Fruit fly (Drosophila melanogaster) whole organism, prepupa: ENCODE results near the gene Dpy-30L2.

Source experiments
- Blimp-1 ChIP-seq: fragments of 200-800 bp; sonication (Bioruptor generic); optimal IDR thresholded peaks from 3 replicates; lab custom pipeline; 2017; ENCODE audit warnings: missing biosample characterization, missing genetic modification characterization, mild to moderate bottlenecking, moderate library complexity, missing genetic modification reagents
- CG10631 ChIP-seq: fragments of 200-800 bp; sonication (Bioruptor generic); optimal IDR thresholded peaks from 2 replicates; lab custom pipeline; 2016; ENCODE audit warnings: missing biosample characterization, missing genetic modification characterization
- CG10669 ChIP-seq: fragments of 200-800 bp; sonication (Bioruptor generic); optimal IDR thresholded peaks from 3 replicates; lab custom pipeline; 2018; ENCODE audit warnings: missing biosample characterization, mild to moderate bottlenecking, missing genetic modification characterization, moderate library complexity
- CG11294 ChIP-seq: fragments of 200-800 bp; sonication (Bioruptor generic); IDR thresholded peaks from 2 replicates; pipeline ENCODE4 v1.3.6; 2022; ENCODE audit warnings: missing biosample characterization, missing genetic modification characterization
- CG11762 ChIP-seq: fragments of 200-800 bp; sonication (Bioruptor generic); optimal IDR thresholded peaks from 3 replicates; lab custom pipeline; 2016; ENCODE audit warnings: missing biosample characterization, missing genetic modification characterization; ENCODE audit not compliant: insufficient read depth
- CG3032 ChIP-seq: fragments of 200-800 bp; optimal IDR thresholded peaks from 2 replicates; lab custom pipeline; 2019; ENCODE audit warnings: missing biosample characterization, mild to moderate bottlenecking, missing genetic modification characterization, moderate library complexity
- CG31627 ChIP-seq: fragments of 200-800 bp; sonication (Bioruptor generic); optimal IDR thresholded peaks from 3 replicates; lab custom pipeline; 2016; ENCODE audit warnings: missing biosample characterization, missing genetic modification characterization
- CG32006 ChIP-seq: fragments of 200-800 bp; sonication (Bioruptor generic); optimal IDR thresholded peaks from 3 replicates; lab custom pipeline; 2017; ENCODE audit warnings: missing biosample characterization, mild to moderate bottlenecking, missing genetic modification characterization
- CG34406 ChIP-seq: fragments of 200-800 bp; sonication (Bioruptor generic); optimal IDR thresholded peaks from 3 replicates; lab custom pipeline; 2016; ENCODE audit warnings: missing biosample characterization, missing genetic modification characterization
- CG3919 ChIP-seq: fragments of 200-800 bp; sonication (Bioruptor generic); optimal IDR thresholded peaks from 3 replicates; lab custom pipeline; 2016; ENCODE audit warnings: missing biosample characterization, missing genetic modification characterization
- CG4318 ChIP-seq: fragments of 200-800 bp; sonication (Bioruptor generic); optimal IDR thresholded peaks from 3 replicates; lab custom pipeline; 2017; ENCODE audit warnings: missing biosample characterization, mild to moderate bottlenecking, missing genetic modification characterization
- CG6163 ChIP-seq: fragments of 200-800 bp; sonication (Bioruptor generic); IDR thresholded peaks from 3 replicates; pipeline ENCODE4 v1.3.6; 2022; ENCODE audit warnings: missing biosample characterization, missing genetic modification characterization
- CG6276 ChIP-seq: fragments of 200-800 bp; sonication (Bioruptor generic); optimal IDR thresholded peaks from 2 replicates; lab custom pipeline; 2017; ENCODE audit warnings: missing biosample characterization, mild to moderate bottlenecking, missing genetic modification characterization
- CG6792 ChIP-seq: fragments of 200-800 bp; sonication (Bioruptor generic); optimal IDR thresholded peaks from 3 replicates; lab custom pipeline; 2016; ENCODE audit warnings: missing biosample characterization, missing genetic modification characterization
- CG6808 ChIP-seq: fragments of 200-800 bp; sonication (Bioruptor generic); optimal IDR thresholded peaks from 3 replicates; lab custom pipeline; 2017; ENCODE audit warnings: missing biosample characterization, missing genetic modification characterization, mild to moderate bottlenecking, moderate library complexity, missing genetic modification reagents
- CG6854 ChIP-seq: fragments of 200-800 bp; sonication (Bioruptor generic); optimal IDR thresholded peaks from 2 replicates; lab custom pipeline; 2017; ENCODE audit warnings: missing biosample characterization, mild to moderate bottlenecking, missing genetic modification characterization
- CG7368 ChIP-seq: fragments of 200-800 bp; sonication (Bioruptor generic); optimal IDR thresholded peaks from 3 replicates; lab custom pipeline; 2016; ENCODE audit warnings: missing biosample characterization, missing genetic modification characterization
- CG8119 ChIP-seq: fragments of 200-800 bp; sonication (Bioruptor generic); IDR thresholded peaks from 3 replicates; pipeline ENCODE4 v1.3.6; 2022; ENCODE audit warnings: missing biosample characterization, missing genetic modification characterization
- CG9139 ChIP-seq: fragments of 200-800 bp; sonication (Bioruptor generic); optimal IDR thresholded peaks from 3 replicates; lab custom pipeline; 2017; ENCODE audit warnings: missing biosample characterization, mild to moderate bottlenecking, missing genetic modification characterization
- Eip78C ChIP-seq: fragments of 200-800 bp; sonication (Bioruptor generic); peaks from one replicate; lab custom pipeline; 2016; ENCODE audit warnings: missing biosample characterization, missing genetic modification characterization
- Ets21C ChIP-seq: fragments of 200-800 bp; sonication (Bioruptor generic); optimal IDR thresholded peaks from 3 replicates; lab custom pipeline; 2016; ENCODE audit warnings: missing biosample characterization, missing genetic modification characterization
- Ets96B ChIP-seq: fragments of 200-800 bp; optimal IDR thresholded peaks from 2 replicates; lab custom pipeline; 2019; ENCODE audit warnings: missing biosample characterization, mild to moderate bottlenecking, missing genetic modification characterization, moderate library complexity
- Gug ChIP-seq: fragments of 200-800 bp; sonication (Bioruptor generic); IDR thresholded peaks from 2 replicates; pipeline ENCODE4 v1.3.6; 2022; ENCODE audit warnings: missing biosample characterization, missing genetic modification characterization
- Hr38 ChIP-seq: sonication (Bioruptor generic); optimal IDR thresholded peaks from 2 replicates; lab custom pipeline; 2016; ENCODE audit warnings: missing biosample characterization, missing genetic modification characterization
- Hr39 ChIP-seq: fragments of 200-800 bp; sonication (Bioruptor generic); optimal IDR thresholded peaks from 2 replicates; lab custom pipeline; 2016; ENCODE audit warnings: missing biosample characterization, missing genetic modification characterization
- Hr4 ChIP-seq: fragments of 200-800 bp; sonication (Bioruptor generic); optimal IDR thresholded peaks from 3 replicates; lab custom pipeline; 2016; ENCODE audit warnings: missing biosample characterization, missing genetic modification characterization
- Lpt ChIP-seq: fragments of 200-800 bp; sonication (Bioruptor generic); optimal IDR thresholded peaks from 3 replicates; lab custom pipeline; 2016; ENCODE audit warnings: missing biosample characterization, missing genetic modification characterization
- Met ChIP-seq: fragments of 200-800 bp; sonication (Bioruptor generic); optimal IDR thresholded peaks from 3 replicates; lab custom pipeline; 2016; ENCODE audit warnings: missing biosample characterization, missing genetic modification characterization
- OdsH ChIP-seq: fragments of 200-800 bp; sonication (Bioruptor generic); optimal IDR thresholded peaks from 3 replicates; lab custom pipeline; 2016; ENCODE audit warnings: missing biosample characterization, missing genetic modification characterization
- Sox102F ChIP-seq: fragments of 200-800 bp; sonication (Bioruptor generic); optimal IDR thresholded peaks from 2 replicates; lab custom pipeline; 2016; ENCODE audit warnings: missing biosample characterization, mild to moderate bottlenecking, missing genetic modification characterization
- Sox14 ChIP-seq: fragments of 200-800 bp; sonication (Bioruptor generic); optimal IDR thresholded peaks from 3 replicates; lab custom pipeline; 2016; ENCODE audit warnings: missing biosample characterization, missing genetic modification characterization
- Sox15 ChIP-seq: fragments of 200-800 bp; sonication (Bioruptor generic); optimal IDR thresholded peaks from 3 replicates; lab custom pipeline; 2016; ENCODE audit warnings: missing biosample characterization, missing genetic modification characterization
- achi ChIP-seq: fragments of 200-800 bp; sonication (Bioruptor generic); optimal IDR thresholded peaks from 3 replicates; lab custom pipeline; 2016; ENCODE audit warnings: missing biosample characterization, missing genetic modification characterization
- acj6 ChIP-seq: fragments of 200-800 bp; sonication (Bioruptor generic); optimal IDR thresholded peaks from 3 replicates; lab custom pipeline; 2016; ENCODE audit warnings: missing biosample characterization, missing genetic modification characterization
- cyc ChIP-seq: fragments of 200-800 bp; sonication (Bioruptor generic); optimal IDR thresholded peaks from 3 replicates; lab custom pipeline; 2016; ENCODE audit warnings: missing biosample characterization, missing genetic modification characterization
- esn ChIP-seq: fragments of 200-800 bp; sonication (Bioruptor generic); optimal IDR thresholded peaks from 2 replicates; lab custom pipeline; 2016; ENCODE audit warnings: missing biosample characterization, mild to moderate bottlenecking, missing genetic modification characterization, moderate library complexity
- fd59A ChIP-seq: fragments of 200-800 bp; sonication (Bioruptor generic); optimal IDR thresholded peaks from 2 replicates; lab custom pipeline; 2017; ENCODE audit warnings: missing biosample characterization, mild to moderate bottlenecking, missing genetic modification characterization, missing genetic modification reagents
- fd85E ChIP-seq: fragments of 200-800 bp; sonication (Bioruptor generic); optimal IDR thresholded peaks from 3 replicates; lab custom pipeline; 2016; ENCODE audit warnings: missing biosample characterization, missing genetic modification characterization
- fkh ChIP-seq: fragments of 200-800 bp; sonication (Bioruptor generic); optimal IDR thresholded peaks from 3 replicates; lab custom pipeline; 2017; ENCODE audit warnings: missing biosample characterization, mild to moderate bottlenecking, missing genetic modification characterization, moderate library complexity
- lz ChIP-seq: fragments of 200-800 bp; sonication (Bioruptor generic); optimal IDR thresholded peaks from 3 replicates; lab custom pipeline; 2016; ENCODE audit warnings: missing biosample characterization, missing genetic modification characterization
- net ChIP-seq: fragments of 200-800 bp; sonication (Bioruptor generic); optimal IDR thresholded peaks from 3 replicates; lab custom pipeline; 2016; ENCODE audit warnings: missing biosample characterization, missing genetic modification characterization
- pdm3 ChIP-seq: fragments of 200-800 bp; sonication (Bioruptor generic); optimal IDR thresholded peaks from 3 replicates; lab custom pipeline; 2016; ENCODE audit warnings: missing biosample characterization, missing genetic modification characterization
- salr ChIP-seq, 2 experiments: fragments of 200-800 bp; sonication (Bioruptor generic); optimal IDR thresholded peaks; 3 replicates each; lab custom pipeline; 2016 to 2018; ENCODE audit warnings: missing biosample characterization in 2 of 2, missing genetic modification characterization in 2 of 2, mild to moderate bottlenecking in 1 of 2
- ss ChIP-seq, 2 experiments: fragments of 200-800 bp; sonication (Bioruptor generic); optimal IDR thresholded peaks; 2 replicates in 1 of 2; 3 replicates in 1 of 2; lab custom pipeline; 2017 to 2018; ENCODE audit warnings: mild to moderate bottlenecking in 2 of 2, missing biosample characterization in 2 of 2, missing genetic modification characterization in 2 of 2, moderate library complexity in 1 of 2
- svp ChIP-seq: fragments of 200-800 bp; sonication (Bioruptor generic); peaks from one replicate; lab custom pipeline; 2016; ENCODE audit warnings: missing biosample characterization, missing genetic modification characterization
- vri ChIP-seq: fragments of 200-800 bp; sonication (Bioruptor generic); optimal IDR thresholded peaks from 3 replicates; lab custom pipeline; 2016; ENCODE audit warnings: missing biosample characterization, mild to moderate bottlenecking, missing genetic modification characterization

Dpy-30L2 gene

DNA sequence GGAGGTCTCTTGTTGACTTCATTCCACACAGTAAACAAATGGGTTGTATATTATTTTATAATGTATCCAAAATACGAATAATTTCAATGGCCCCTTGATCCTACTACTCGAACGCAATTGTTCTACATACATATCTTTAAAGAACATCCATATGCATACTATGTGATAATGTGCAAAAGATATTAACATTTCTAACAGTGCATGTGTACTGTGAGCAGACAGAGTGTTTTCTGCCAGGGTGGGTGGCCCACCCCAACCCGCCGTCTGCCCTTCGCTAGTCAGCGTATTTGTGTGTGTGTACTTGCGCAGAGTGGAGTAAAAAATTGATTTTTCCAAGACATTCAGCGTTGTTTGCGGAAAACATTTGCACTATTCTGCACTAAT is 23.5 kb upstream of the Dpy-30L2 start (continued):
- TF ChIP-seq Hr4 (peak; percentile 84), CG6808 (GFP tag; lab: Kevin White, UChicago) (peak; percentile 37), Eip78C (GFP tag; lab: Kevin White, UChicago) (peak; percentile 95), CG6792 (GFP tag; lab: Kevin White, UChicago) (no peak), CG11762 (GFP tag; lab: Kevin White, UChicago) (peak; percentile 85), CG10631 (GFP tag; lab: Kevin White, UChicago) (peak; percentile 86), Sox14 (peak; percentile 84), CG32006 (GFP tag; lab: Kevin White, UChicago) (peak; percentile 44), CG6163 (GFP tag; lab: Robert Waterston, UW) (peak; percentile 97), Sox15 (GFP tag; lab: Kevin White, UChicago) (peak; percentile 51), fd85E (peak; percentile 54), acj6 (GFP tag; lab: Kevin White, UChicago) (peak; percentile 84), pdm3 (GFP tag; lab: Kevin White, UChicago) (peak; percentile 79), CG11294 (GFP tag; lab: Robert Waterston, UW) (peak; percentile 92)

- peak; percentile 98 for TF ChIP-seq fd59A (GFP tag; lab: Kevin White, UChicago)
- peak; percentile 98 for TF ChIP-seq CG11294 (GFP tag; lab: Robert Waterston, UW)
- peak; percentile 97 for TF ChIP-seq CG7368 (GFP tag; lab: Kevin White, UChicago)
- peak; percentile 98 for TF ChIP-seq CG3919 (GFP tag; lab: Kevin White, UChicago)
- TF ChIP-seq vri (GFP tag; lab: Kevin White, UChicago), result peak; percentile 97
- TF ChIP-seq Blimp-1 (GFP tag; lab: Kevin White, UChicago), result peak; percentile 91
- peak; percentile 97 for TF ChIP-seq CG4318
- TF ChIP-seq CG6276 (GFP tag; lab: Kevin White, UChicago), result peak; percentile 97
- TF ChIP-seq Met (GFP tag; lab: Kevin White, UChicago), result peak; percentile 98
- peak; percentile 99 for TF ChIP-seq lz
- peak; percentile 99 for TF ChIP-seq cyc (GFP tag; lab: Kevin White, UChicago)
- TF ChIP-seq CG10669 (GFP tag; lab: Kevin White, UChicago), result peak; percentile 96
- peak; percentile 88 for TF ChIP-seq Hr38 (GFP tag; lab: Kevin White, UChicago)
- TF ChIP-seq Sox14, result peak; percentile 99
- peak; percentile 98 for TF ChIP-seq Lpt (GFP tag; lab: Kevin White, UChicago)
- peak; percentile 99 for TF ChIP-seq CG6163 (GFP tag; lab: Robert Waterston, UW)
- TF ChIP-seq Ets96B, result peak; percentile 98
- TF ChIP-seq Eip78C (GFP tag; lab: Kevin White, UChicago), result peak; percentile 99
- peak; percentile 99 for TF ChIP-seq esn (GFP tag; lab: Kevin White, UChicago)
- peak; percentile 98 for TF ChIP-seq achi
- peak; percentile 99 for TF ChIP-seq Gug (GFP tag; lab: Robert Waterston, UW)
- peak; percentile 95 to 98 for TF ChIP-seq ss (GFP tag; optimal IDR thresholded peaks at IDR 0.05; lab: Kevin White, UChicago)
- peak; percentile 98 for TF ChIP-seq CG3032 (tag; lab: Kevin White, UChicago)
- TF ChIP-seq CG6792 (GFP tag; lab: Kevin White, UChicago), result peak; percentile 99
- TF ChIP-seq CG6854 (GFP tag; lab: Kevin White, UChicago), result peak; percentile 97
- TF ChIP-seq acj6 (GFP tag; lab: Kevin White, UChicago), result peak; percentile 99
- peak; percentile 98 for TF ChIP-seq Sox15 (GFP tag; lab: Kevin White, UChicago)
- TF ChIP-seq OdsH (GFP tag; lab: Kevin White, UChicago), result peak; percentile 99
- peak; percentile 98 for TF ChIP-seq CG8119
- TF ChIP-seq CG34406 (GFP tag; lab: Kevin White, UChicago), result peak; percentile 98
- TF ChIP-seq Hr39 (GFP tag; lab: Kevin White, UChicago), result peak; percentile 99
- TF ChIP-seq CG10631 (GFP tag; lab: Kevin White, UChicago), result peak; percentile 97
- peak; percentile 98 for TF ChIP-seq Ets21C
- TF ChIP-seq CG11762 (GFP tag; lab: Kevin White, UChicago), result peak; percentile 98
- TF ChIP-seq CG9139 (GFP tag; lab: Kevin White, UChicago), result peak; percentile 91
- peak; percentile 99 for TF ChIP-seq svp (GFP tag; lab: Kevin White, UChicago)
- TF ChIP-seq Sox102F (GFP tag; lab: Kevin White, UChicago), result peak; percentile 98
- TF ChIP-seq salr (GFP tag; optimal IDR thresholded peaks at IDR 0.05; lab: Kevin White, UChicago), result peak; percentile 98
- TF ChIP-seq fkh, result peak; percentile 25
- TF ChIP-seq CG32006 (GFP tag; lab: Kevin White, UChicago), result peak; percentile 99
- peak; percentile 99 for TF ChIP-seq net (GFP tag; lab: Kevin White, UChicago)
- peak; percentile 92 for TF ChIP-seq fd85E
- TF ChIP-seq CG31627 (GFP tag; lab: Kevin White, UChicago), result peak; percentile 99
Measured at dm6 chr3L:4070221-4070995, 22.9 kb upstream of the Dpy-30L2 start.
